Fruit fly (Drosophila melanogaster) whole organism, embryonic: Measurements from ENCODE around the gene aop.

Experiments
- Atf6 ChIP-seq: fragments of 200-800 bp; sonication (Bioruptor generic); IDR thresholded peaks from 2 replicates; pipeline ENCODE4 v1.3.6; 2022; ENCODE audit warnings: missing biosample characterization, missing genetic modification characterization
- C15 ChIP-seq: fragments of 200-800 bp; sonication (Bioruptor generic); IDR thresholded peaks from 3 replicates; pipeline ENCODE4 v1.3.6; 2022; ENCODE audit warnings: missing biosample characterization, missing genetic modification characterization
- CG10147 ChIP-seq: fragments of 200-800 bp; sonication (Bioruptor generic); optimal IDR thresholded peaks from 2 replicates; lab custom pipeline; 2019; ENCODE audit warnings: missing biosample characterization, mild to moderate bottlenecking, missing genetic modification characterization, moderate library complexity
- CG10209 ChIP-seq: fragments of 200-800 bp; sonication (Bioruptor generic); optimal IDR thresholded peaks from 3 replicates; lab custom pipeline; 2017; ENCODE audit warnings: missing biosample characterization, mild to moderate bottlenecking, missing genetic modification characterization, missing genetic modification reagents
- CG11456 ChIP-seq: fragments of 200-800 bp; sonication (Bioruptor generic); IDR thresholded peaks from 3 replicates; pipeline ENCODE4 v1.3.6; 2022; ENCODE audit warnings: missing biosample characterization, missing genetic modification characterization
- CG12391 ChIP-seq: fragments of 200-800 bp; sonication (Bioruptor generic); optimal IDR thresholded peaks from 3 replicates; lab custom pipeline; 2018; ENCODE audit warnings: missing biosample characterization, mild to moderate bottlenecking, missing genetic modification characterization, moderate library complexity
- CG12769 ChIP-seq: fragments of 200-800 bp; sonication (Bioruptor generic); optimal IDR thresholded peaks from 2 replicates; lab custom pipeline; 2019; ENCODE audit warnings: missing biosample characterization, mild to moderate bottlenecking, missing genetic modification characterization, moderate library complexity
- CG13287 ChIP-seq: fragments of 200-800 bp; sonication (Bioruptor generic); IDR thresholded peaks from 2 replicates; pipeline ENCODE4 v1.3.6; 2022; ENCODE audit warnings: missing biosample characterization, missing genetic modification characterization; ENCODE audit not compliant: partially characterized antibody
- CG13296 ChIP-seq: fragments of 200-800 bp; sonication (Bioruptor generic); optimal IDR thresholded peaks from 3 replicates; lab custom pipeline; 2018; ENCODE audit warnings: missing biosample characterization, mild to moderate bottlenecking, missing genetic modification characterization
- CG14014 ChIP-seq: fragments of 200-800 bp; sonication (Bioruptor generic); IDR thresholded peaks from 2 replicates; pipeline ENCODE4 v1.3.6; 2022; ENCODE audit warnings: missing biosample characterization, missing genetic modification characterization
- CG17328 ChIP-seq: fragments of 200-800 bp; sonication (Bioruptor generic); IDR thresholded peaks from 2 replicates; pipeline ENCODE4 v1.3.6; 2022; ENCODE audit warnings: missing biosample characterization, missing genetic modification characterization
- CG17612 ChIP-seq: fragments of 200-800 bp; sonication (Bioruptor generic); IDR thresholded peaks from 2 replicates; pipeline ENCODE4 v1.3.6; 2022; ENCODE audit warnings: missing biosample characterization, missing genetic modification characterization
- CG2202 ChIP-seq: fragments of 200-800 bp; sonication (Bioruptor generic); optimal IDR thresholded peaks from 2 replicates; lab custom pipeline; 2018; ENCODE audit warnings: missing biosample characterization, mild to moderate bottlenecking, missing genetic modification characterization
- CG3407 ChIP-seq: fragments of 200-800 bp; sonication (Bioruptor generic); optimal IDR thresholded peaks from 2 replicates; lab custom pipeline; 2018; ENCODE audit warnings: missing biosample characterization, mild to moderate bottlenecking, missing genetic modification characterization
- CG34422 ChIP-seq: fragments of 200-800 bp; sonication (Bioruptor generic); IDR thresholded peaks from 3 replicates; pipeline ENCODE4 v1.3.6; 2022; ENCODE audit warnings: missing biosample characterization, missing genetic modification characterization
- CG3995 ChIP-seq: fragments of 200-800 bp; sonication (Bioruptor generic); optimal IDR thresholded peaks from 3 replicates; lab custom pipeline; 2016; ENCODE audit warnings: missing biosample characterization, missing genetic modification characterization
- CG4328 ChIP-seq: fragments of 200-800 bp; sonication (Bioruptor generic); optimal IDR thresholded peaks from 3 replicates; lab custom pipeline; 2017; ENCODE audit warnings: missing biosample characterization, missing genetic modification reagents, missing genetic modification characterization
- CG4424 ChIP-seq: fragments of 200-800 bp; sonication (Bioruptor generic); optimal IDR thresholded peaks from 3 replicates; lab custom pipeline; 2016; ENCODE audit warnings: missing biosample characterization, missing genetic modification characterization
- CG6791 ChIP-seq: fragments of 200-800 bp; sonication (Bioruptor generic); IDR thresholded peaks from 3 replicates; pipeline ENCODE4 v1.3.6; 2022; ENCODE audit warnings: missing biosample characterization, missing genetic modification characterization; ENCODE audit not compliant: partially characterized antibody
- CG8388 ChIP-seq: fragments of 200-800 bp; sonication (Bioruptor generic); optimal IDR thresholded peaks from 2 replicates; lab custom pipeline; 2019; ENCODE audit warnings: missing biosample characterization, mild to moderate bottlenecking, missing genetic modification characterization, moderate library complexity
- Camta ChIP-seq: fragments of 200-800 bp; sonication (Bioruptor generic); optimal IDR thresholded peaks from 2 replicates; lab custom pipeline; 2016; ENCODE audit warnings: missing biosample characterization, missing genetic modification characterization
- Dad ChIP-seq: fragments of 200-800 bp; sonication (Bioruptor generic); optimal IDR thresholded peaks from 3 replicates; lab custom pipeline; 2016; ENCODE audit warnings: missing biosample characterization, missing genetic modification characterization
- Doc2 ChIP-seq: fragments of 200-800 bp; sonication (Bioruptor generic); IDR thresholded peaks from 2 replicates; pipeline ENCODE4 v1.3.6; 2022; ENCODE audit warnings: missing biosample characterization, missing genetic modification characterization
- E2f1 ChIP-seq: fragments of 200-800 bp; sonication (Bioruptor generic); IDR thresholded peaks from 2 replicates; pipeline ENCODE4 v1.3.6; 2022; ENCODE audit warnings: missing biosample characterization, missing genetic modification characterization
- E2f2 ChIP-seq: fragments of 200-800 bp; sonication (Bioruptor generic); IDR thresholded peaks from 2 replicates; pipeline ENCODE4 v1.3.6; 2022; ENCODE audit warnings: missing biosample characterization, missing genetic modification characterization
- Gug ChIP-seq: fragments of 200-800 bp; sonication (Bioruptor generic); IDR thresholded peaks from 4 replicates; pipeline ENCODE4 v1.3.6; 2022; ENCODE audit warnings: missing biosample characterization, missing genetic modification characterization
- HmgZ ChIP-seq: fragments of 200-800 bp; sonication (Bioruptor generic); optimal IDR thresholded peaks from 2 replicates; lab custom pipeline; 2018; ENCODE audit warnings: missing biosample characterization, mild to moderate bottlenecking, missing genetic modification characterization
- MTF-1 ChIP-seq: fragments of 200-800 bp; sonication (Bioruptor generic); optimal IDR thresholded peaks from 2 replicates; lab custom pipeline; 2018; ENCODE audit warnings: missing biosample characterization, mild to moderate bottlenecking, missing genetic modification characterization, borderline replicate concordance
- Meics ChIP-seq: fragments of 200-800 bp; sonication (Bioruptor generic); optimal IDR thresholded peaks from 2 replicates; lab custom pipeline; 2017; ENCODE audit warnings: missing biosample characterization, mild to moderate bottlenecking, missing genetic modification characterization
- Poxn ChIP-seq: fragments of 200-800 bp; sonication (Bioruptor generic); IDR thresholded peaks from 2 replicates; pipeline ENCODE4 v1.3.6; 2022; ENCODE audit warnings: missing biosample characterization, missing genetic modification characterization
- Sin3A ChIP-seq: fragments of >200 bp; optimal IDR thresholded peaks from 2 replicates; lab custom pipeline; 2018
- aop ChIP-seq: fragments of 200-800 bp; sonication (Bioruptor generic); IDR thresholded peaks from 2 replicates; pipeline ENCODE4 v1.3.6; 2022; ENCODE audit warnings: missing biosample characterization, missing genetic modification characterization
- az2 ChIP-seq: fragments of 200-800 bp; sonication (Bioruptor generic); optimal IDR thresholded peaks from 3 replicates; lab custom pipeline; 2016; ENCODE audit warnings: missing biosample characterization, missing genetic modification characterization
- br ChIP-seq: fragments of >200 bp; optimal IDR thresholded peaks from 2 replicates; lab custom pipeline; 2017
- caup ChIP-seq: fragments of 200-800 bp; sonication (Bioruptor generic); optimal IDR thresholded peaks from 3 replicates; lab custom pipeline; 2017; ENCODE audit warnings: missing biosample characterization, mild to moderate bottlenecking, missing genetic modification characterization, moderate library complexity; ENCODE audit not compliant: severe bottlenecking
- ci ChIP-seq: fragments of 200-800 bp; sonication (Bioruptor generic); IDR thresholded peaks from 3 replicates; pipeline ENCODE4 v1.3.6; 2022; ENCODE audit warnings: missing biosample characterization, missing genetic modification characterization
- dysf ChIP-seq: fragments of 200-800 bp; sonication (Bioruptor generic); IDR thresholded peaks from 3 replicates; pipeline ENCODE4 v1.3.6; 2022; ENCODE audit warnings: missing biosample characterization, missing genetic modification characterization
- en ChIP-seq: fragments of 200-800 bp; sonication (Bioruptor generic); optimal IDR thresholded peaks from 2 replicates; lab custom pipeline; 2016; ENCODE audit warnings: missing biosample characterization, missing genetic modification characterization
- ftz-f1 ChIP-seq: fragments of 200-800 bp; sonication (Bioruptor generic); optimal IDR thresholded peaks from 2 replicates; lab custom pipeline; 2016; ENCODE audit warnings: missing biosample characterization, missing genetic modification characterization
- gt ChIP-seq: fragments of 200-800 bp; sonication (Bioruptor generic); IDR thresholded peaks from 2 replicates; pipeline ENCODE4 v1.3.6; 2022; ENCODE audit warnings: missing biosample characterization, missing genetic modification characterization
- jing ChIP-seq: fragments of 200-800 bp; sonication (Bioruptor generic); optimal IDR thresholded peaks from 2 replicates; lab custom pipeline; 2018; ENCODE audit warnings: missing biosample characterization, mild to moderate bottlenecking, missing genetic modification characterization
- maf-S ChIP-seq: fragments of 200-800 bp; sonication (Bioruptor generic); optimal IDR thresholded peaks from 2 replicates; lab custom pipeline; 2016; ENCODE audit warnings: missing biosample characterization, missing genetic modification characterization
- nerfin-1 ChIP-seq: fragments of 200-800 bp; sonication (Bioruptor generic); optimal IDR thresholded peaks from 3 replicates; lab custom pipeline; 2019; ENCODE audit warnings: missing biosample characterization, mild to moderate bottlenecking, missing genetic modification characterization, moderate library complexity
- nom ChIP-seq: fragments of 200-800 bp; sonication (Bioruptor generic); optimal IDR thresholded peaks from 2 replicates; lab custom pipeline; 2017; ENCODE audit warnings: missing biosample characterization, missing genetic modification characterization, mild to moderate bottlenecking, moderate library complexity, missing genetic modification reagents
- onecut ChIP-seq: fragments of 200-800 bp; sonication (Bioruptor generic); IDR thresholded peaks from 2 replicates; pipeline ENCODE4 v1.3.6; 2022; ENCODE audit warnings: missing biosample characterization, missing genetic modification characterization
- org-1 ChIP-seq: fragments of 200-800 bp; sonication (Bioruptor generic); optimal IDR thresholded peaks from 2 replicates; lab custom pipeline; 2017; ENCODE audit warnings: missing biosample characterization, missing genetic modification characterization
- ro ChIP-seq: fragments of 200-800 bp; sonication (Bioruptor generic); IDR thresholded peaks from 2 replicates; pipeline ENCODE4 v1.3.6; 2022; ENCODE audit warnings: missing biosample characterization, missing genetic modification characterization
- row ChIP-seq: fragments of 200-800 bp; sonication (Bioruptor generic); IDR thresholded peaks from 3 replicates; pipeline ENCODE4 v1.3.6; 2022; ENCODE audit warnings: missing biosample characterization, missing genetic modification characterization
- sima ChIP-seq: fragments of 200-800 bp; sonication (Bioruptor generic); optimal IDR thresholded peaks from 2 replicates; lab custom pipeline; 2016; ENCODE audit warnings: missing biosample characterization, missing genetic modification characterization
- slou ChIP-seq: fragments of 200-800 bp; sonication (Bioruptor generic); optimal IDR thresholded peaks from 3 replicates; lab custom pipeline; 2016; ENCODE audit warnings: missing biosample characterization, missing genetic modification characterization
- tll ChIP-seq, 2 experiments: fragments of 200-800 bp in 1 of 2; fragments of >200 bp in 1 of 2; sonication (Bioruptor generic) in 1 of 2; optimal IDR thresholded peaks; 2 replicates each; lab custom pipeline; 2017 to 2019; ENCODE audit warnings: missing biosample characterization in 2 of 2, missing genetic modification characterization in 2 of 2, mild to moderate bottlenecking in 1 of 2, moderate library complexity in 1 of 2
- ttk ChIP-seq: fragments of 200-800 bp; sonication (Bioruptor generic); IDR thresholded peaks from 2 replicates; pipeline ENCODE4 v2.1.2; 2022; ENCODE audit warnings: missing biosample characterization, missing genetic modification characterization
- usp ChIP-seq: fragments of >200 bp; optimal IDR thresholded peaks from 2 replicates; lab custom pipeline; 2017; ENCODE audit warnings: missing biosample characterization, missing genetic modification characterization

Gene aop

DNA sequence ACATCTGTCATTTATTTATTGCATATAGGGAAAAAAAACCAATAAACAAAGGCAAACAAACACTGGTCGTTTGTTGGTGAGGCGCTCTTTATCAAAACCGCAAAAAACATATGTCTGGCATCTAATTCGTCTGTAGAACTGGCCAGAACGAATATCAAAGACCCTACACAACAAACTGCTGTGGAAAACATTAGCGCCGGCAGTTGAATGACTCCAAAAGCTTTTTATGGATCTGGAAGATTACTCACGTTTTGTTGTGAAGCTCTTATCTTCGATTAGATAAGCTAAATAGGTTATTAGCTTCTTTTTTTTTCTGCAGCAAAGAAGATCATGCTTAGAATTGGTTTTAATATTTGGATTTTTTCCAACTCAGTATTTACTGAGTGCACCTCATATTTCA lies 45.5 kb downstream of the aop start:
- TF ChIP-seq dysf (GFP tag; lab: Robert Waterston, UW) = no peak
- peak; percentile 64; the same call in 1 of the 3 replicates for TF ChIP-seq row
- no peak for TF ChIP-seq CG4424
- TF ChIP-seq caup = peak; percentile 5
- no peak for TF ChIP-seq nerfin-1 (tag; lab: Kevin White, UChicago)
- TF ChIP-seq E2f2 (GFP tag; lab: Robert Waterston, UW) = peak; percentile 20; the same call in 1 of the 2 replicates
- no peak for TF ChIP-seq en (GFP tag; lab: Kevin White, UChicago)
- no peak for TF ChIP-seq gt (GFP tag; lab: Robert Waterston, UW)
- no peak for TF ChIP-seq CG8388 (GFP tag; lab: Kevin White, UChicago)
- no peak for TF ChIP-seq ro (GFP tag; lab: Robert Waterston, UW)
- peak; percentile 1 for TF ChIP-seq slou
- TF ChIP-seq CG13287 (GFP tag; lab: Robert Waterston, UW) = no peak
- no peak for TF ChIP-seq Doc2
- no peak for TF ChIP-seq Dad (GFP tag; lab: Kevin White, UChicago)
- no peak for TF ChIP-seq CG2202 (tag; lab: Kevin White, UChicago)
- TF ChIP-seq CG13296 (GFP tag; lab: Kevin White, UChicago) = no peak
- TF ChIP-seq usp = no peak
- TF ChIP-seq CG3995 (GFP tag; lab: Kevin White, UChicago) = no peak
- TF ChIP-seq CG11456 = no peak
- TF ChIP-seq br = no peak
- peak; percentile 30 for TF ChIP-seq HmgZ (tag; lab: Kevin White, UChicago)
- no peak for TF ChIP-seq CG4328 (GFP tag; lab: Kevin White, UChicago)
- no peak for TF ChIP-seq Sin3A
- TF ChIP-seq CG12391 (tag; lab: Kevin White, UChicago) = no peak
- no peak for TF ChIP-seq CG6791 (GFP tag; lab: Robert Waterston, UW)
- TF ChIP-seq onecut (GFP tag; lab: Robert Waterston, UW) = 0 out of 2 replicates have a peak, but pooled peaks have one; percentile 7
- TF ChIP-seq CG3407 = no peak
- TF ChIP-seq nom (GFP tag; lab: Kevin White, UChicago) = no peak
- TF ChIP-seq org-1 (GFP tag; lab: Kevin White, UChicago) = no peak
- no peak for TF ChIP-seq E2f1
- peak; percentile 58 for TF ChIP-seq Meics (GFP tag; lab: Kevin White, UChicago)
- TF ChIP-seq Atf6 (GFP tag; lab: Robert Waterston, UW) = peak; percentile 43; the same call in 1 of the 2 replicates
- TF ChIP-seq sima (GFP tag; lab: Kevin White, UChicago) = no peak
- TF ChIP-seq ftz-f1 = no peak
- TF ChIP-seq MTF-1 (GFP tag; lab: Kevin White, UChicago) = no peak
- no peak for TF ChIP-seq ttk
- TF ChIP-seq maf-S (GFP tag; lab: Kevin White, UChicago) = no peak
- TF ChIP-seq CG17612 (GFP tag; lab: Robert Waterston, UW) = no peak
- TF ChIP-seq CG17328 = no peak
- TF ChIP-seq tll (GFP tag; optimal IDR thresholded peaks at IDR 0.05; lab: Kevin White, UChicago) = no peak
- TF ChIP-seq Gug (GFP tag; lab: Robert Waterston, UW) = peak; percentile 27; the same call in 1 of the 4 replicates
- TF ChIP-seq ci = 0 out of 3 replicates have a peak, but pooled peaks have one; percentile 30
- no peak for TF ChIP-seq Camta
- peak; percentile 17; the same call in 1 of the 2 replicates for TF ChIP-seq CG14014
- TF ChIP-seq CG12769 = peak; percentile 29
- no peak for TF ChIP-seq az2
- TF ChIP-seq Poxn (GFP tag; lab: Robert Waterston, UW) = no peak
- no peak for TF ChIP-seq CG10147
- no peak for TF ChIP-seq C15 (GFP tag; lab: Robert Waterston, UW)
- no peak for TF ChIP-seq aop
- no peak for TF ChIP-seq CG34422 (GFP tag; lab: Robert Waterston, UW)
- TF ChIP-seq jing = no peak
- no peak for TF ChIP-seq CG10209 (GFP tag; lab: Kevin White, UChicago)
